Worm (Caenorhabditis elegans) whole organism, mixed stage, embryonic: ENCODE results near the gene piki-1.

ENCODE experiments used
- M03D4.4 ChIP-seq: sonication (generic microtip); optimal IDR thresholded peaks from 2 replicates; lab custom pipeline; 2017; ENCODE audit warnings: mild to moderate bottlenecking, missing genetic modification characterization, missing compliant biosample characterization
- bed-3 ChIP-seq: fragments of 200-800 bp; sonication (Bioruptor generic); optimal IDR thresholded peaks from 3 replicates; lab custom pipeline; 2018; ENCODE audit warnings: mild to moderate bottlenecking, missing genetic modification characterization, moderate library complexity, missing compliant biosample characterization
- blmp-1 ChIP-seq: fragments of 150-350 bp; optimal IDR thresholded peaks from 2 replicates; lab custom pipeline; 2014; ENCODE audit warnings: missing biosample characterization, missing genetic modification characterization
- ceh-39 ChIP-seq: fragments of 150-350 bp; optimal IDR thresholded peaks from 2 replicates; lab custom pipeline; 2014; ENCODE audit warnings: missing biosample characterization, missing genetic modification characterization
- ceh-83 ChIP-seq: fragments of 200-800 bp; sonication (Bioruptor generic); optimal IDR thresholded peaks from 2 replicates; lab custom pipeline; 2018; ENCODE audit warnings: mild to moderate bottlenecking, missing genetic modification characterization, missing compliant biosample characterization
- ces-1 ChIP-seq: fragments of 150-350 bp; optimal IDR thresholded peaks from 2 replicates; lab custom pipeline; 2014; ENCODE audit warnings: missing biosample characterization, missing genetic modification reagents, missing genetic modification characterization
- cnd-1 ChIP-seq: fragments of 200-800 bp; sonication (Bioruptor generic); optimal IDR thresholded peaks from 2 replicates; lab custom pipeline; 2018; ENCODE audit warnings: mild to moderate bottlenecking, missing genetic modification characterization, missing compliant biosample characterization
- drap-1 ChIP-seq: fragments of 200-800 bp; sonication (Bioruptor generic); optimal IDR thresholded peaks from 3 replicates; lab custom pipeline; 2018; ENCODE audit warnings: mild to moderate bottlenecking, missing genetic modification characterization, missing compliant biosample characterization
- elt-1 ChIP-seq: sonication (generic microtip); optimal IDR thresholded peaks from 2 replicates; lab custom pipeline; 2017; ENCODE audit warnings: missing genetic modification characterization, mild to moderate bottlenecking, missing compliant biosample characterization, antibody characterized with exemption, moderate library complexity, borderline replicate concordance; ENCODE audit not compliant: insufficient read depth
- elt-3 ChIP-seq: fragments of 150-350 bp; optimal IDR thresholded peaks from 2 replicates; lab custom pipeline; 2014; ENCODE audit warnings: missing biosample characterization, missing genetic modification characterization
- flh-1 ChIP-seq: fragments of 200-800 bp; sonication (Bioruptor generic); optimal IDR thresholded peaks from 2 replicates; lab custom pipeline; 2018; ENCODE audit warnings: mild to moderate bottlenecking, missing genetic modification characterization, moderate library complexity, missing compliant biosample characterization
- ham-2 ChIP-seq: fragments of 200-800 bp; sonication (Bioruptor generic); optimal IDR thresholded peaks from 2 replicates; lab custom pipeline; 2018; ENCODE audit warnings: mild to moderate bottlenecking, missing genetic modification characterization, missing compliant biosample characterization
- hlh-1 ChIP-seq: fragments of 150-350 bp; optimal IDR thresholded peaks from 2 replicates; lab custom pipeline; 2014; ENCODE audit warnings: missing biosample characterization, missing genetic modification reagents, missing genetic modification characterization
- lin-32 ChIP-seq: fragments of 200-800 bp; sonication (Bioruptor generic); optimal IDR thresholded peaks from 2 replicates; lab custom pipeline; 2018; ENCODE audit warnings: mild to moderate bottlenecking, missing genetic modification characterization, missing compliant biosample characterization
- lsy-2 ChIP-seq: fragments of 150-350 bp; optimal IDR thresholded peaks from 2 replicates; lab custom pipeline; 2014; ENCODE audit warnings: missing biosample characterization, missing genetic modification characterization
- mab-5 ChIP-seq: fragments of 150-350 bp; optimal IDR thresholded peaks from 2 replicates; lab custom pipeline; 2014; ENCODE audit warnings: missing biosample characterization, missing genetic modification characterization
- mep-1 ChIP-seq: fragments of 150-350 bp; optimal IDR thresholded peaks from 2 replicates; lab custom pipeline; 2017; ENCODE audit warnings: missing biosample characterization, missing genetic modification reagents, missing genetic modification characterization, inconsistent platforms
- mls-2 ChIP-seq: sonication (generic microtip); optimal IDR thresholded peaks from 2 replicates; lab custom pipeline; 2016; ENCODE audit warnings: mild to moderate bottlenecking, missing genetic modification characterization, moderate library complexity, missing compliant biosample characterization
- nhr-12 ChIP-seq: fragments of 150-350 bp; optimal IDR thresholded peaks from 2 replicates; lab custom pipeline; 2014; ENCODE audit warnings: missing biosample characterization, missing genetic modification characterization
- nhr-2 ChIP-seq: fragments of 150-350 bp; optimal IDR thresholded peaks from 2 replicates; lab custom pipeline; 2014; ENCODE audit warnings: missing biosample characterization, missing genetic modification characterization
- nhr-237 ChIP-seq: fragments of 150-350 bp; optimal IDR thresholded peaks from 2 replicates; lab custom pipeline; 2014; ENCODE audit warnings: missing biosample characterization, missing genetic modification characterization
- nhr-28 ChIP-seq: fragments of 150-350 bp; optimal IDR thresholded peaks from 2 replicates; lab custom pipeline; 2014; ENCODE audit warnings: missing biosample characterization, missing genetic modification characterization
- pha-4 ChIP-seq: fragments of 150-350 bp; optimal IDR thresholded peaks from 2 replicates; lab custom pipeline; 2018; ENCODE audit warnings: missing biosample characterization, missing genetic modification reagents, missing genetic modification characterization
- sem-2 ChIP-seq: fragments of 200-800 bp; sonication (Bioruptor generic); optimal IDR thresholded peaks from 2 replicates; lab custom pipeline; 2018; ENCODE audit warnings: mild to moderate bottlenecking, missing genetic modification characterization, missing compliant biosample characterization
- snpc-4 ChIP-seq: fragments of 150-350 bp; optimal IDR thresholded peaks from 2 replicates; lab custom pipeline; 2014; ENCODE audit warnings: missing biosample characterization, missing genetic modification characterization
- sptf-1 ChIP-seq: sonication (generic microtip); optimal IDR thresholded peaks from 2 replicates; lab custom pipeline; 2017; ENCODE audit warnings: mild to moderate bottlenecking, missing genetic modification characterization, moderate library complexity, missing compliant biosample characterization
- tbx-8 ChIP-seq: fragments of 200-800 bp; sonication (Bioruptor generic); optimal IDR thresholded peaks from 2 replicates; lab custom pipeline; 2018; ENCODE audit warnings: mild to moderate bottlenecking, missing genetic modification characterization, moderate library complexity, missing compliant biosample characterization
- unc-120 ChIP-seq: sonication (generic microtip); optimal IDR thresholded peaks from 2 replicates; lab custom pipeline; 2017; ENCODE audit warnings: missing genetic modification characterization, missing compliant biosample characterization; ENCODE audit not compliant: poor library complexity, severe bottlenecking
- unc-39 ChIP-seq: fragments of 150-350 bp; optimal IDR thresholded peaks from 2 replicates; lab custom pipeline; 2014; ENCODE audit warnings: missing biosample characterization, missing genetic modification characterization
- unc-62 ChIP-seq: fragments of 150-350 bp; optimal IDR thresholded peaks from 2 replicates; lab custom pipeline; 2014; ENCODE audit warnings: missing biosample characterization, missing genetic modification reagents, missing genetic modification characterization
- zip-8 ChIP-seq: fragments of 150-350 bp; optimal IDR thresholded peaks from 2 replicates; lab custom pipeline; 2014; ENCODE audit warnings: missing biosample characterization, missing genetic modification characterization
- ztf-11 ChIP-seq: fragments of 150-350 bp; optimal IDR thresholded peaks from 2 replicates; lab custom pipeline; 2014; ENCODE audit warnings: missing biosample characterization, missing genetic modification characterization

The piki-1 gene

DNA sequence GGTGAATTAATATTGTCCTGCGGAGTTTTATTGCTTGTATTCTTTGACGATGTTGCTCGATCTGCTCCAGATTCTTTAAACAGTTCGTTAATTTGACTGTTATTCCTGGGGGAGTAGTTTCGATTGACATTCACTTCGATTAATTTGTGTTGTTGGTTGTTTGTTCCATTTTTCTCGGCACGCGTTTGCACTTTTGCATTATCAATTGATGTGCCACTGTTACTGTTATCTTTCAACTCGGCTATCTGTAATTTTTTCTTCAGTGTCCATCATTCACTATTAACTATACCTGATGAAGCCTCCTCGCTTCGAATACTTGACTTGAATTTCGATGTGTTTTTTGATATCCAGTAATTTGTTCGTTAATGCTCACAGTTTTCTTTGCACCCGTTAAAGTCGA is 17.0 kb downstream of the piki-1 start:
- TF ChIP-seq nhr-28 (tag; lab: Kevin White, UChicago) (no peak), snpc-4 (tag; lab: Kevin White, UChicago) (no peak), nhr-12 (tag; lab: Kevin White, UChicago) (no peak), ceh-83 (no peak), ham-2 (GFP tag; lab: Kevin White, UChicago) (no peak), blmp-1 (tag; lab: Kevin White, UChicago) (no peak)

DNA sequence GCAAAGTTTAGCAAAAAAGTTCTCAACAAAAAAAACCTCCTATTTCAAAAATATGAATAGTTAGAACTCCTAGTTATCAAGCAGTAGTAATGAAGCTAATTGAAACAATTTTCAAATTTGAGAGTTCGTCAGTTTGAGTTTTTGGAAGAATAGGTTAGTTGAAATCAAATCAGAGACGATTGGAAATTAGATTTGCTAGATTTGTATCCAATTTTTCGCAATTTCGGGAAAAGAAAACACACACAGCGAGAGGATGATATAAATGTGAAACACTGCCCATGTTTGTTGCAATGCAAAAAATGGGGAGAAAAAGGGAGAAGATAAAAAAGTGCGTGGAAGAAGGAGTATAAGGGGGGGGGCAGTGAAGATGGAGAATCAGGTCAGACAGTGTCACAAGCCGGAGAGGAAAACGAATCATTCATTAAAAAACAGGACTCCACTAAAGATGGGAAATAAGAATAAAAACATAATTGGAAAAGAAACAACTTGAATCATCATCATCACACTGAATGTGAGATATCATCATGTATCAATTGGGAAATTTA is 20.9 kb downstream of the piki-1 start:
- TF ChIP-seq elt-1 (tag; lab: Kevin White, UChicago) (no peak), ces-1 (peak; percentile 69)

DNA sequence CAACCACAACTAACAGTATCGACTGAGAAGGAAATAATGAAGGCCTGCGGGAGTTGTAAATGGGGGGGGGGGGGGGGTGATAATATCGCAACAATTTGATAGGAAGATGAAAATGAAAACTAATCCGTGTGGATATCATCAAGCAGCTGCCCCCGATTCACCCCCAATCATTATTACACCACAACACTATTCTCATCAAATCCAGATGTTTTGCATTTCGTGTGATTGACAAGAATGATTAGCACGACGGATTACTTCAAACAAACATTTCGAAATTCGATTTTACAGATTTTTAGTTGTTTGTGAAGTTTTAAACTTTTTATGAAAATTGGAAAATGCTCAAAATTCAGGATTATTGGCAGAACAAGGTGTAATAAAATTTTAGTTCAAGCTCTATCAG is 22.1 kb downstream of the piki-1 start:
- TF ChIP-seq hlh-1 (tag; lab: Kevin White, UChicago) (peak; percentile 31), unc-39 (no peak), tbx-8 (GFP tag; lab: Kevin White, UChicago) (no peak), unc-62 (peak; percentile 72)

DNA sequence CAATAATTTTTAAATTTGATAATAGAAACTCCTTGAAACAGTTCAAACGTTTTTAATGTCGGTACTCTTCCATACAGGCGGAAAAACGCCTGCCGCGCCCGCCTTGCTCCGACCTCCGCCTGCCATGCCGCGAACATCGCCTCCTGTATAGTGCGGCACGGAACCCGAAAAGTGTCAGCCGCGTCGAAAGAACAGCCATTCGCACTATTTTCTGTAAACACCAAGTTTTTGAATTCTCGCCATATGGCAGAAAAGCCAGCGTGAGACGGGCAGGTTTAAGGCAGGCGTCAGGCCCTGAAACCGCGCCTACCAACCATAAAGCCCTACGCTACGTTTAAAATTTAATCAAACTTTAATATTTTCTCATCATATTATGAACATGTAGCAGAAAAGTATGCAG is 23.4 kb downstream of the piki-1 start:
- TF ChIP-seq unc-120 = no peak
- no peak for TF ChIP-seq mep-1 (tag; lab: Kevin White, UChicago)
- TF ChIP-seq pha-4 = no peak
- no peak for TF ChIP-seq elt-1 (tag; lab: Kevin White, UChicago)
- TF ChIP-seq nhr-2 (tag; lab: Kevin White, UChicago) = no peak
- no peak for TF ChIP-seq sptf-1
- no peak for TF ChIP-seq cnd-1
- TF ChIP-seq mab-5 (tag; lab: Kevin White, UChicago) = no peak
- no peak for TF ChIP-seq nhr-28 (tag; lab: Kevin White, UChicago)

DNA sequence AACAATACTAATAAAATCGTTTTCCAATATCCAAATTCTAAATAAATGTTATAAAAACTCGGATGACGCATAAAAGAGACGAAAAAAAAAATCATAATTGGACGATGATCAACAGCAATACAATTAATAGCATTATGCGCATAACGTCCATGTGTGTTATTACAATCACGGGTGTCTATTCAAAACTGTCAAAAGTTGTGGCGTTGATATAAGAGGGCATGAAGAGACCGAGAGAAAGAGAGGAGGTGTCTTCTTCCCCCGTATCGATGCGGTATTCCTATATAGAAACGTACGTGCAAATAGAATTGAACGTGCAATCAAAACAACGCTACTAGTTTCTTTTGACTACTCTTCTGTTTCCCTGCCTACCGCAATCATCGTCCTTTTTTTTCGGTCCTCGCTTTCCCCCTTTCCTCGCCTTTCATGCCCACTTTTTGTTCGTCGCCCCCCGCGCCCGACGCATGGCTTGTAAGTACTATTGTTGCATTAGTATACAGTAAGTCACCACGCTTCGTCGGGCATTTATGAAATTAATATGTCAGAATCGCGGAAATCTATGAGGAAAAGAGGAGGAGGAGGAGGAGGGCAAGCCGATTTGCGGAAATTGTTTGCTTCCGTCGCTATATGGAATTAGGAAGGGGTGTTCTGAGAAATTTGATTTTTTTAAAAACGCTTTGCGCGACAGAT is 24.2 kb downstream of the piki-1 start:
- TF ChIP-seq ztf-11 = no peak
- TF ChIP-seq M03D4.4 = no peak
- TF ChIP-seq ceh-39 (tag; lab: Kevin White, UChicago) = no peak
- TF ChIP-seq ces-1 = peak; percentile 19
- TF ChIP-seq ham-2 (GFP tag; lab: Kevin White, UChicago) = peak; percentile 41
- no peak for TF ChIP-seq sem-2 (GFP tag; lab: Kevin White, UChicago)
- TF ChIP-seq flh-1 (GFP tag; lab: Kevin White, UChicago) = no peak
- no peak for TF ChIP-seq nhr-237 (tag; lab: Kevin White, UChicago)
- TF ChIP-seq cnd-1 = no peak
- no peak for TF ChIP-seq mls-2 (tag; lab: Kevin White, UChicago)
- peak; percentile 9 for TF ChIP-seq pha-4
- TF ChIP-seq hlh-1 (tag; lab: Kevin White, UChicago) = no peak
- no peak for TF ChIP-seq blmp-1 (tag; lab: Kevin White, UChicago)
- no peak for TF ChIP-seq bed-3
- TF ChIP-seq, all 35 proteins: peak for 3

DNA sequence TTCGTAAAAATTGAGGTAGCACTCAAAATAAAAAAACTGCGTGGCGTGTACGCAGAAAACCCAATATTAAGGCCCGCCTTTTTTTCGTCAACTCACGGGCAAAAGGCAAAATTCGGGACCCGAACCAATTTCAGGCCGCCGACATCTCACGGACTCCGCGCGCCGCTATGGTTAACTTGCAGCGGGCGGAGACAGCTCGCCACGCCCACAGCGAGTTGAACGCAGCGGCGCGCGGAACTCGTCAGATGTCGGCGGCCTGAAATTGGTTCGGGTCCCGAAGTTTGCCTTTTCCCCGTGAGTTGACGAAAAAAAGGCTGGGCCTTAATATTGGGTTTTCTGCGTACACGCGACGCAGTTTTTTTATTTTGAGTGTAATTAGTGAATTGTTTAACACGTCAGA is 25.1 kb downstream of the piki-1 start:
- TF ChIP-seq mep-1 (tag; lab: Kevin White, UChicago) = no peak
- TF ChIP-seq elt-3 = no peak
- no peak for TF ChIP-seq flh-1 (GFP tag; lab: Kevin White, UChicago)
- no peak for TF ChIP-seq unc-39
- TF ChIP-seq nhr-12 (tag; lab: Kevin White, UChicago) = no peak
- TF ChIP-seq nhr-28 (tag; lab: Kevin White, UChicago) = no peak
- no peak for TF ChIP-seq lsy-2 (tag; lab: Kevin White, UChicago)
- no peak for TF ChIP-seq unc-62
- TF ChIP-seq lin-32 (GFP tag; lab: Kevin White, UChicago) = no peak
- no peak for TF ChIP-seq ztf-11
- no peak for TF ChIP-seq nhr-2 (tag; lab: Kevin White, UChicago)
- TF ChIP-seq ceh-83 = no peak
- no peak for TF ChIP-seq ham-2 (GFP tag; lab: Kevin White, UChicago)
- TF ChIP-seq pha-4 = no peak
- no peak for TF ChIP-seq mab-5 (tag; lab: Kevin White, UChicago)
- no peak for TF ChIP-seq snpc-4 (tag; lab: Kevin White, UChicago)
- TF ChIP-seq hlh-1 (tag; lab: Kevin White, UChicago) = no peak
- TF ChIP-seq drap-1 (GFP tag; lab: Kevin White, UChicago) = no peak
- no peak for TF ChIP-seq zip-8 (tag; lab: Kevin White, UChicago)
